Worm (Caenorhabditis elegans) whole organism, young adult: ENCODE measurements around the gene F46F5.15.

Source experiments
- B0035.1 ChIP-seq: sonication (generic microtip); optimal IDR thresholded peaks from 2 replicates; lab custom pipeline; 2016; ENCODE audit warnings: missing genetic modification characterization, mild to moderate bottlenecking, missing compliant biosample characterization, missing genotype, missing genetic modification reagents
- C17E4.6 ChIP-seq: fragments of 200-800 bp; sonication (Bioruptor generic); IDR thresholded peaks from 2 replicates; pipeline ENCODE4 v1.3.6; 2022; ENCODE audit warnings: missing genetic modification reagents, missing genetic modification characterization, missing compliant biosample characterization
- F22D6.2 ChIP-seq: sonication (generic microtip); optimal IDR thresholded peaks from 2 replicates; lab custom pipeline; 2016; ENCODE audit warnings: mild to moderate bottlenecking, missing genetic modification characterization, missing compliant biosample characterization
- F55B11.4 ChIP-seq: sonication (generic microtip); optimal IDR thresholded peaks from 2 replicates; lab custom pipeline; 2016; ENCODE audit warnings: missing compliant biosample characterization, missing genetic modification characterization, borderline replicate concordance; ENCODE audit not compliant: insufficient read depth
- K12H6.12 ChIP-seq: fragments of 200-800 bp; sonication (Bioruptor generic); optimal IDR thresholded peaks from 2 replicates; lab custom pipeline; 2018; ENCODE audit warnings: mild to moderate bottlenecking, missing genetic modification characterization, missing compliant biosample characterization
- T07F8.4 ChIP-seq: sonication (generic microtip); optimal IDR thresholded peaks from 2 replicates; lab custom pipeline; 2016; ENCODE audit warnings: mild to moderate bottlenecking, missing genetic modification characterization, moderate library complexity, missing compliant biosample characterization
- aptf-2 ChIP-seq: fragments of 200-800 bp; sonication (Bioruptor generic); conservative IDR thresholded peaks from 2 replicates; pipeline ENCODE4 v1.3.6; 2022; ENCODE audit warnings: missing genetic modification reagents, missing genetic modification characterization, missing compliant biosample characterization
- attf-5 ChIP-seq: fragments of 200-800 bp; sonication (Bioruptor generic); optimal IDR thresholded peaks from 2 replicates; lab custom pipeline; 2018; ENCODE audit warnings: mild to moderate bottlenecking, missing genetic modification characterization, missing compliant biosample characterization
- bed-1 ChIP-seq: fragments of 200-800 bp; sonication (Bioruptor generic); IDR thresholded peaks from 2 replicates; pipeline ENCODE4 v1.3.6; 2022; ENCODE audit warnings: missing genetic modification reagents, missing genetic modification characterization, missing compliant biosample characterization
- cebp-1 ChIP-seq, 2 experiments: fragments of 200-800 bp in 1 of 2; sonication (Bioruptor generic) in 1 of 2; sonication (generic microtip) in 1 of 2; IDR thresholded peaks in 1 of 2; optimal IDR thresholded peaks in 1 of 2; 2 replicates each; pipeline versions ENCODE4 v1.3.6 to Lab custom; 2017 to 2022; ENCODE audit warnings: missing compliant biosample characterization in 2 of 2, missing genetic modification characterization in 2 of 2, mild to moderate bottlenecking in 1 of 2, missing genetic modification reagents in 1 of 2, moderate library complexity in 1 of 2
- cebp-2 ChIP-seq: fragments of 200-800 bp; sonication (Bioruptor generic); IDR thresholded peaks from 2 replicates; pipeline ENCODE4 v1.3.6; 2022; ENCODE audit warnings: missing genetic modification characterization, missing compliant biosample characterization
- ceh-27 ChIP-seq: fragments of 200-800 bp; sonication (Bioruptor generic); optimal IDR thresholded peaks from 2 replicates; lab custom pipeline; 2018; ENCODE audit warnings: mild to moderate bottlenecking, missing genetic modification characterization, moderate library complexity, missing compliant biosample characterization
- die-1 ChIP-seq: sonication (generic microtip); optimal IDR thresholded peaks from 2 replicates; lab custom pipeline; 2016; ENCODE audit warnings: missing genotype, mild to moderate bottlenecking, missing genetic modification characterization, missing compliant biosample characterization
- egl-18 ChIP-seq: fragments of 200-800 bp; sonication (Bioruptor generic); IDR thresholded peaks from 2 replicates; pipeline ENCODE4 v1.3.6; 2022; ENCODE audit warnings: missing genetic modification reagents, missing genetic modification characterization, missing compliant biosample characterization
- egl-44 ChIP-seq: fragments of 200-800 bp; sonication (Bioruptor generic); IDR thresholded peaks from 2 replicates; pipeline ENCODE4 v1.3.6; 2022; ENCODE audit warnings: missing genetic modification reagents, missing genetic modification characterization, missing compliant biosample characterization
- hlh-12 ChIP-seq: sonication (generic microtip); optimal IDR thresholded peaks from 2 replicates; lab custom pipeline; 2016; ENCODE audit warnings: missing genetic modification characterization, missing compliant biosample characterization
- hmg-1.2 ChIP-seq: fragments of 200-800 bp; sonication (Bioruptor generic); IDR thresholded peaks from 2 replicates; pipeline ENCODE4 v1.3.6; 2022; ENCODE audit warnings: missing genetic modification reagents, missing genetic modification characterization, missing compliant biosample characterization
- lag-1 ChIP-seq: fragments of 200-800 bp; sonication (Bioruptor generic); IDR thresholded peaks from 2 replicates; pipeline ENCODE4 v1.3.6; 2022; ENCODE audit warnings: missing genetic modification reagents, missing genetic modification characterization, missing compliant biosample characterization
- madf-10 ChIP-seq: sonication (generic microtip); optimal IDR thresholded peaks from 2 replicates; lab custom pipeline; 2016; ENCODE audit warnings: mild to moderate bottlenecking, missing genetic modification characterization, missing compliant biosample characterization
- madf-6 ChIP-seq: fragments of 200-800 bp; sonication (Bioruptor generic); IDR thresholded peaks from 2 replicates; pipeline ENCODE4 v1.3.6; 2022; ENCODE audit warnings: missing genetic modification reagents, missing genetic modification characterization, missing compliant biosample characterization
- nhr-80 ChIP-seq: sonication (generic microtip); optimal IDR thresholded peaks from 2 replicates; lab custom pipeline; 2016; ENCODE audit warnings: missing genetic modification characterization, missing compliant biosample characterization
- pbrm-1 ChIP-seq: fragments of 200-800 bp; sonication (Bioruptor generic); IDR thresholded peaks from 2 replicates; pipeline ENCODE4 v1.3.6; 2022; ENCODE audit warnings: missing genetic modification reagents, missing genetic modification characterization, missing compliant biosample characterization
- pha-4 ChIP-seq: fragments of 150-350 bp; sonication (generic microtip); optimal IDR thresholded peaks from 2 replicates; lab custom pipeline; 2014; ENCODE audit warnings: missing biosample characterization, missing genetic modification reagents, missing genetic modification characterization
- rec-8 ChIP-seq, 2 experiments: sonication (generic microtip); optimal IDR thresholded peaks; 2 replicates each; lab custom pipeline; 2016; ENCODE audit warnings: mild to moderate bottlenecking in 2 of 2, missing genetic modification characterization in 2 of 2, missing genetic modification reagents in 2 of 2, missing genotype in 2 of 2, missing biosample characterization in 1 of 2, missing compliant biosample characterization in 1 of 2, moderate library complexity in 1 of 2
- rpc-1 ChIP-seq, 2 experiments: fragments of 150-350 bp in 1 of 2; sonication (generic microtip) in 1 of 2; optimal IDR thresholded peaks; 2 replicates each; lab custom pipeline; 2014 to 2018; ENCODE audit warnings: missing biosample characterization in 1 of 2, missing genetic modification characterization in 1 of 2, missing genetic modification reagents in 1 of 2, missing genotype in 1 of 2
- sdz-38 ChIP-seq: sonication (generic microtip); optimal IDR thresholded peaks from 2 replicates; lab custom pipeline; 2016; ENCODE audit warnings: missing genotype, missing genetic modification characterization, missing compliant biosample characterization
- somi-1 ChIP-seq: fragments of 200-800 bp; sonication (Bioruptor generic); optimal IDR thresholded peaks from 2 replicates; lab custom pipeline; 2018; ENCODE audit warnings: mild to moderate bottlenecking, missing genetic modification characterization, missing compliant biosample characterization
- tbp1 ChIP-seq: fragments of 200-800 bp; sonication (Bioruptor generic); optimal IDR thresholded peaks from 2 replicates; lab custom pipeline; 2018; ENCODE audit warnings: mild to moderate bottlenecking, missing genetic modification characterization, missing compliant biosample characterization
- tlf-1 ChIP-seq: fragments of 200-800 bp; sonication (Bioruptor generic); optimal IDR thresholded peaks from 2 replicates; lab custom pipeline; 2018; ENCODE audit warnings: mild to moderate bottlenecking, missing genetic modification characterization, missing compliant biosample characterization
- zfh-2 ChIP-seq: fragments of 200-800 bp; sonication (Bioruptor generic); conservative IDR thresholded peaks from 2 replicates; pipeline ENCODE4 v1.3.6; 2022; ENCODE audit warnings: missing genetic modification reagents, missing genetic modification characterization, missing compliant biosample characterization
- ztf-28 ChIP-seq: fragments of 200-800 bp; sonication (Bioruptor generic); IDR thresholded peaks from 2 replicates; pipeline ENCODE4 v1.3.6; 2022; ENCODE audit warnings: missing genetic modification reagents, missing genetic modification characterization, missing compliant biosample characterization
- ztf-3 ChIP-seq: fragments of 200-800 bp; sonication (Bioruptor generic); optimal IDR thresholded peaks from 2 replicates; lab custom pipeline; 2018; ENCODE audit warnings: mild to moderate bottlenecking, missing genetic modification characterization, missing compliant biosample characterization

The F46F5.15 gene

DNA sequence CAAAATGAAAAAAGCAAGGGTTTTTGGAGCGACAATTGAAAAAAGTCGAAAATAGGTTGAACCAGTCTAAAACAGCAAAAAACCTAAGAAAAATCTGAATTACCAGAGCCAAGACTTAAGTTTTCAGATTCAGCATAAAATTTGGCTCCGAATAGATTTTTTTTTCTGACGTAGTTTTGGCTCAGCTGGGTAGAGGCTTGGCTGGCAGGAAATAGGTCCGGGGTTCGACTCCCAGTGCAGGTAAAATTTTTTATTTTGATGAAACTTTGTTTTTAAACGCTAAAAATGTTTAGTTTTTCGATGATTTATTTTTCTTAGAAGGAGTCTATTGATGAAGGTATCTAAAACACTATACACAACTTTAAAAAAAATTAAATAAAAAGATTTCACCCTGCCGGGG lies 33.3 kb upstream of the F46F5.15 start:
- TF ChIP-seq ztf-3 (GFP tag; lab: Kevin White, UChicago) (no peak), T07F8.4 (tag; lab: Kevin White, UChicago) (no peak), rpc-1 (optimal IDR thresholded peaks at IDR 0.05; lab: Kevin White, UChicago) (peak; percentile 4), rpc-1 (tag; optimal IDR thresholded peaks at IDR 0.05; lab: Kevin White, UChicago) (peak; percentile 58), tbp1 (GFP tag; lab: Kevin White, UChicago) (peak; percentile 74), F22D6.2 (tag; lab: Kevin White, UChicago) (no peak), cebp-2 (GFP tag; lab: Robert Waterston, UW) (0 out of 2 replicates have a peak, but pooled peaks have one; percentile 10), pbrm-1 (GFP tag; lab: Robert Waterston, UW) (0 out of 2 replicates have a peak, but pooled peaks have one; percentile 28)

DNA sequence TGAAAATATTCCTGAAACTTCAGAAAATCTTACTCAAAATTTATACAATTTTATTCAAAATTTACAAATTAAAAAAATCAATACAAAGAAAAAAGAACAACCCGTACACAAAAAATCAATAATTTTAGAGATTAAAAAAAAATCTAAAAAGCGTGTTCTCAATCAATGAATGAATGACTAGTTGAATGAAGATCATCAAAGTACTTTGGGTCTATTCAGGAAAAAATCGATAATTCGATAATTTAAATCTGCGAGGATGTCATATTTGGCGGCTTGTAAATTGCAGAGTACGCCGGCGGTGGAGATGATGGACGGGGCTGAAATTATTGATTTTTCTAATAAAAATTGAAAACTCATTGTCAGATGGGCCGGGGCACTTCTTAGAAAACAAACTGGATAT lies 32.1 kb upstream of the F46F5.15 start:
- no peak for TF ChIP-seq madf-10 (tag; lab: Kevin White, UChicago)
- TF ChIP-seq, all 124 proteins: peak for 0

DNA sequence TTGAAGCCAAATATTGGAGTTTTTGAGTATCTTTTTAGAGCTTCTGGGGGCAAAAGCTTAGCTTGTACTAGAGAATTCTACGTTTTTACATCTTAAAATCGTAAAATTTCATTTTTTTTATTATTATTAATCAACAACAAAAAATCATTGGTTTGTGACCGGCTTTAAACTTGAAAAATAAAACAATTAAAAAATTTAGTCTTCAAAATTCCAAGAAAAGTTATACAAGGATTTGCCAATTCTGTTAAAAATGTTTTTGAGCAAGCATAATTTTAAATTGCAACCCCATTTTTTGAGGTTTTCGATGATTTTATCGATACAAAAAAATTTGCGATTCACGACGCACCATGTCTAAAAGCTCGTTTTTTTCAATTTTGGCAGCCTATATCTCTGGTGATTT lies 31.0 kb upstream of the F46F5.15 start:
- no peak for TF ChIP-seq pha-4
- TF ChIP-seq madf-6 = no peak
- TF ChIP-seq egl-44 (GFP tag; lab: Robert Waterston, UW) = no peak
- TF ChIP-seq bed-1 (GFP tag; lab: Robert Waterston, UW) = no peak
- no peak for TF ChIP-seq ceh-27 (GFP tag; lab: Kevin White, UChicago)
- no peak for TF ChIP-seq aptf-2 (GFP tag; lab: Robert Waterston, UW)
- TF ChIP-seq attf-5 = no peak
- TF ChIP-seq C17E4.6 = no peak
- no peak for TF ChIP-seq somi-1

DNA sequence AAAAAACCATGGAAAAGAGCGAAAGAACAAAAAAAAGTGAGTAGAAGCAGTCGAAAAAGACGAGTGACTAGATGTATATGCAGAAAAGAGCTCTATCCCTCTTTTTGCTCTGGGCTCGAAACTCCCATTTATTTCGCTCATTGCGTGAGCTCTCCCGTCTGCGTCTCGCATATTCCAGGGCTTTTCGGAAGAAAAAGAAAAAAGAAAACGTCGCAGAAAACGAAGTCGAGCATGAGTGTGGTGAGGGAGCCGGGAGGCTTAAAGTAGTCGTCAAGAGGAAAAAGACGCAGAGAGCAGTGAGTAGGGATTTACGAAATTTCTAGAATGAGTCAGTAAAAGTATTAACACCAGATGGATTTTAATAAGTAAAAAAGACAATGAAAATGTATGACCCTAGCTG lies 28.5 kb upstream of the F46F5.15 start:
- TF ChIP-seq pha-4 (no peak), sdz-38 (tag; lab: Kevin White, UChicago) (no peak), tlf-1 (no peak), hmg-1.2 (GFP tag; lab: Robert Waterston, UW) (peak; percentile 26; the same call in 1 of the 2 replicates), tbp1 (GFP tag; lab: Kevin White, UChicago) (no peak), zfh-2 (GFP tag; lab: Robert Waterston, UW) (peak; percentile 51; the same call in 1 of the 2 replicates), ztf-28 (GFP tag; lab: Robert Waterston, UW) (no peak), egl-18 (GFP tag; lab: Robert Waterston, UW) (no peak), F55B11.4 (tag; lab: Kevin White, UChicago) (no peak), rec-8 (tag; optimal IDR thresholded peaks at IDR 0.05; lab: Kevin White, UChicago) (no peak), K12H6.12 (tag; lab: Kevin White, UChicago) (peak; percentile 19)
- TF ChIP-seq, all 124 proteins: peak for 3

DNA sequence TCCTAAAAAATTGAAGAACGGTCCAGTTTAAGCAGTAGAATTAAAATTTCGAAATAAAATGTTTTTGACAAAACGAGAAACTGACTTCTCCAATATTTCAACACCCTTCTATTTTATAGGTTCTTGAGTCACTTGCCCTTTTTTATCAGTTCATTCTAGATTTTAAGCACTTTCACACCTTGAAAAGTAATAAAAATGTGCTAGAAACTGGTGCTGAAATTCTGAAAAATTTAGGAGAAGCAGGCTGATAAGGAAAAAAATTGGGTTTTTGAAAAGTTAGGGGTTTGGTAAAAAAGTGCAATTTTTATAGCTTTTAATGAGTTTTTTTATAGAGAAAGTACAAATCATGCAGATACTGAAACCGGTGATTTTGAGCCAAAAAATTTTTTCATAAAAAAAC lies 28.0 kb upstream of the F46F5.15 start:
- TF ChIP-seq lag-1 (GFP tag; lab: Robert Waterston, UW) (no peak), K12H6.12 (tag; lab: Kevin White, UChicago) (no peak), nhr-80 (peak; percentile 10), cebp-1 (GFP tag; IDR thresholded peaks at IDR 0.05; lab: Robert Waterston, UW) (no peak), cebp-1 (tag; optimal IDR thresholded peaks at IDR 0.05; lab: Kevin White, UChicago) (peak; percentile 30)

DNA sequence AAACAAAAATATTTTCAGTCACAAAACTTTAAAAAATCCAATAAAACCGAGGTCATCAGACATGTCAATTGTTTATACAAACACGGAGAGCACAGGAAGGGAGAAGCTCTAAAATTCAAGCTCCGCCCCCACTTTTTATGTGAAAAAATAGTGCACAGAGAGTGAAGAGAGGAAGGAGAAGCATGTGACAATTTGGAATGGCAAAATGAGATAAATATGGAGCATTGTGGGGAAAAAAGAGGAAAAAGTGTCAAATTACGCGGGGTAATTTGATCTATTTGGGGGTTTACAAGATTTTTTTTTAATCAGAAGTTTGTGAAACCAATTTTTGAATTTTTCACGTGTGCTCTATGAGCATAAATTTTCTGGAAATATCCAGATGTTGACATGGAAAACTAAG lies 25.3 kb upstream of the F46F5.15 start:
- TF ChIP-seq B0035.1 (tag; lab: Kevin White, UChicago) (no peak), hlh-12 (tag; lab: Kevin White, UChicago) (no peak), sdz-38 (tag; lab: Kevin White, UChicago) (no peak), die-1 (no peak)
